Fruit fly (Drosophila melanogaster): Measurements from ENCODE around the gene CG46383.

CG46383 gene

DNA sequence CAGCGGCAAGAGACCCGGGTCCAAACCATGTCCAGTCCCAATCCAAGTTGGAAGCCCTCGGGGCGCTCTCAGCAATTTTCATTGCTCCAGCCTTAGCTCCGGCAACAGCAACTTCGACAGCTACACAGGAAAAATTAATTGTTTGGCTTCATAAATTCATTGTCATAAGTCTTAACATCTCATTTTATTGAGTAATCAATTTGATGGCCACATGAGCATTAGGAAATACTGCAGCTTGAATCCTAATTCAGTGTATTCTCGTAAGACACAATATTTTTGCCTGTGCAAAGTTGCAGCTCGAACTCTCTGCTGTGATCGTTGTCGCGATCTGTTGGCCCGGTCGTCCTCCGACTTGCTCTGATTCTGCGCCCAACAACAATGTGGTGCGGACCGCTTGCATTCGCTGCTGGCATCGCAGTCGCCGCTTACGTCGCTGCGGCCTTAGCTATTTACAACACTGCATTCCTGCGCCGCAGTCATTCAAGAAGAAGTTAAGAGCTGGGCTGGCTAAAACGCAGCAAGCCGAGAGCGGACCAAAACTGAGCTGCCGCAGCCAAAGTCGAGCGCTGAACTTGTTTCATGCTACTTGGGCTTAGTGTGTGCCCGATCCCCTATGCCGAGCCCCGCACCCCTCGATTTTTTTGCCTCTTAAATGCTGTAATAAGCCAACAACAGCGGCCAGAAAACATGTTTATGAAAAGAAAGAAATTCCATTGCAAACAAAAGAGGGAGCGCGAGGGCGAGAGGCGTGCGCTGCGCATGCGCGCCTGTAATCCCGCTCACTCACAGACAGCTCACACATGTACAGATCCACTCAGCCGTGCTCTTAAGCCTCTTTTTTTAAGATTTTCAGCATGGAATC lies 31.1 kb downstream of the CG46383 start (continued):
- TF ChIP-seq Bteb2 (GFP tag; optimal IDR thresholded peaks at IDR 0.05) (no peak), schlank (tag; optimal IDR thresholded peaks at IDR 0.05) (no peak), disco-r (GFP tag; optimal IDR thresholded peaks at IDR 0.05) (no peak), knrl (GFP tag; IDR thresholded peaks at IDR 0.05; ENCODE audit: partially characterized antibody) (no peak), ems (GFP tag; optimal IDR thresholded peaks at IDR 0.05) (no peak), eve (GFP tag; optimal IDR thresholded peaks at IDR 0.05) (no peak), MBD-R2 (GFP tag; IDR thresholded peaks at IDR 0.05) (no peak), CG18764 (GFP tag; optimal IDR thresholded peaks at IDR 0.05) (no peak), ewg (GFP tag; optimal IDR thresholded peaks at IDR 0.05) (no peak), lbe (GFP tag; optimal IDR thresholded peaks at IDR 0.05) (peak; percentile 86), sisA (GFP tag; IDR thresholded peaks at IDR 0.05) (no peak), CG8359 (GFP tag; optimal IDR thresholded peaks at IDR 0.05; ENCODE audit: borderline replicate concordance) (no peak), gce (GFP tag; IDR thresholded peaks at IDR 0.05) (no peak), Pdp1 (GFP tag; optimal IDR thresholded peaks at IDR 0.05) (peak in 1 of 2 experiments; percentile 53), z (GFP tag; IDR thresholded peaks at IDR 0.05) (peak; percentile 94), CG10274 (GFP tag; optimal IDR thresholded peaks at IDR 0.05) (no peak), CG16779 (GFP tag; IDR thresholded peaks at IDR 0.05) (no peak), CG1529 (GFP tag; optimal IDR thresholded peaks at IDR 0.05) (peak; percentile 19), br (optimal IDR thresholded peaks at IDR 0.05) (no peak), zfh2 (GFP tag; optimal IDR thresholded peaks at IDR 0.05) (no peak), da (GFP tag; optimal IDR thresholded peaks at IDR 0.05) (no peak), CG12942 (GFP tag; optimal IDR thresholded peaks at IDR 0.05) (no peak), CG1602 (GFP tag; optimal IDR thresholded peaks at IDR 0.05) (peak; percentile 36), CG31441 (GFP tag; IDR thresholded peaks at IDR 0.05) (no peak), CG34422 (GFP tag; IDR thresholded peaks at IDR 0.05) (no peak), pan (optimal IDR thresholded peaks at IDR 0.05) (no peak), pan (GFP tag; optimal IDR thresholded peaks at IDR 0.05 in 1 of 2, IDR thresholded peaks at IDR 0.05 in 1 of 2) (peak in 1 of 2 experiments; percentile 23), CG4730 (GFP tag; IDR thresholded peaks at IDR 0.05) (no peak), ftz-f1 (GFP tag; optimal IDR thresholded peaks at IDR 0.05) (no peak), Doc3 (GFP tag; IDR thresholded peaks at IDR 0.05; ENCODE audit: partially characterized antibody) (no peak), sd (tag; optimal IDR thresholded peaks at IDR 0.05) (peak; percentile 98), exex (tag; optimal IDR thresholded peaks at IDR 0.05) (no peak), MESR4 (GFP tag; optimal IDR thresholded peaks at IDR 0.05) (no peak), pfk (GFP tag; optimal IDR thresholded peaks at IDR 0.05) (no peak), CG2199 (GFP tag; IDR thresholded peaks at IDR 0.05) (no peak), NK7.1 (GFP tag; optimal IDR thresholded peaks at IDR 0.05) (no peak), Med (GFP tag) (peak; percentile 64), CG10209 (GFP tag; optimal IDR thresholded peaks at IDR 0.05) (no peak), CG31388 (GFP tag; optimal IDR thresholded peaks at IDR 0.05) (no peak), Dref (GFP tag; IDR thresholded peaks at IDR 0.05) (no peak), CG10979 (tag; optimal IDR thresholded peaks at IDR 0.05) (peak; percentile 49), CG10366 (GFP tag; IDR thresholded peaks at IDR 0.05) (no peak), CG4360 (GFP tag; IDR thresholded peaks at IDR 0.05) (peak; percentile 63), CG3407 (GFP tag; optimal IDR thresholded peaks at IDR 0.05) (no peak), CG3163 (GFP tag; optimal IDR thresholded peaks at IDR 0.05) (peak; percentile 93), CG10654 (GFP tag; optimal IDR thresholded peaks at IDR 0.05) (peak; percentile 3), CG34376 (GFP tag; optimal IDR thresholded peaks at IDR 0.05) (no peak), Mes4 (GFP tag; optimal IDR thresholded peaks at IDR 0.05) (no peak), zfh1 (GFP tag; IDR thresholded peaks at IDR 0.05) (peak; percentile 69), CG7987 (GFP tag; optimal IDR thresholded peaks at IDR 0.05) (no peak)

Measured in whole organism, embryonic.